Worm (Caenorhabditis elegans) whole organism, L4 larva: ENCODE results near the gene toh-1.

Experiments used
- F26F4.8 ChIP-seq: fragments of 200-800 bp; sonication (Bioruptor generic); conservative IDR thresholded peaks from 2 replicates; pipeline ENCODE4 v1.3.6; 2022; ENCODE audit warnings: missing genetic modification characterization, missing compliant biosample characterization
- F49E8.2 ChIP-seq: sonication (generic microtip); optimal IDR thresholded peaks from 2 replicates; lab custom pipeline; 2016; ENCODE audit warnings: missing compliant biosample characterization, mild to moderate bottlenecking, missing genetic modification characterization, borderline replicate concordance
- R02D3.7 ChIP-seq: fragments of 150-350 bp; sonication (generic microtip); optimal IDR thresholded peaks from 3 replicates; lab custom pipeline; 2014; ENCODE audit warnings: missing biosample characterization, missing genetic modification characterization
- T20F7.1 ChIP-seq: fragments of 200-800 bp; sonication (Bioruptor generic); optimal IDR thresholded peaks from 2 replicates; lab custom pipeline; 2018; ENCODE audit warnings: mild to moderate bottlenecking, missing genetic modification characterization, missing compliant biosample characterization
- Y105C5A.15 ChIP-seq: fragments of 200-800 bp; sonication (Bioruptor generic); IDR thresholded peaks from 2 replicates; pipeline ENCODE4 v1.3.6; 2022; ENCODE audit warnings: missing genetic modification characterization, missing compliant biosample characterization
- Y48G9A.11 ChIP-seq: fragments of 200-800 bp; sonication (Bioruptor generic); IDR thresholded peaks from 2 replicates; pipeline ENCODE4 v1.3.6; 2022; ENCODE audit warnings: missing genetic modification reagents, missing genetic modification characterization, missing compliant biosample characterization
- Y5F2A.4 ChIP-seq: fragments of 200-800 bp; sonication (Bioruptor generic); optimal IDR thresholded peaks from 2 replicates; lab custom pipeline; 2018; ENCODE audit warnings: mild to moderate bottlenecking, missing genetic modification characterization, missing compliant biosample characterization
- Y75B8A.6 ChIP-seq: fragments of 200-800 bp; sonication (Bioruptor generic); IDR thresholded peaks from 2 replicates; pipeline ENCODE4 v1.3.6; 2022; ENCODE audit warnings: missing genetic modification reagents, missing genetic modification characterization, missing compliant biosample characterization
- aha-1 ChIP-seq: fragments of 150-350 bp; peaks from one replicate; lab custom pipeline; 2014; ENCODE audit warnings: missing biosample characterization, missing genetic modification characterization
- aly-2 ChIP-seq: sonication (generic microtip); optimal IDR thresholded peaks from 2 replicates; lab custom pipeline; 2018; ENCODE audit warnings: missing biosample characterization, missing genetic modification characterization
- ama-1 ChIP-seq: fragments of 150-350 bp; optimal IDR thresholded peaks from 2 replicates; lab custom pipeline; 2014; ENCODE audit warnings: inconsistent platforms, mixed read lengths
- arid-1 ChIP-seq: fragments of 200-800 bp; sonication (Bioruptor generic); conservative IDR thresholded peaks from 2 replicates; pipeline ENCODE4 v1.3.6; 2022; ENCODE audit warnings: missing genetic modification reagents, missing genetic modification characterization, missing compliant biosample characterization
- attf-4 ChIP-seq: sonication (generic microtip); optimal IDR thresholded peaks from 3 replicates; lab custom pipeline; 2017; ENCODE audit warnings: missing biosample characterization, missing genetic modification characterization
- ceh-32 ChIP-seq: sonication (generic microtip); optimal IDR thresholded peaks from 2 replicates; lab custom pipeline; 2016; ENCODE audit warnings: mild to moderate bottlenecking, missing genetic modification characterization, missing compliant biosample characterization; ENCODE audit not compliant: poor library complexity
- ceh-44 ChIP-seq: fragments of 200-800 bp; sonication (Bioruptor generic); IDR thresholded peaks from 2 replicates; pipeline ENCODE4 v1.3.6; 2022; ENCODE audit warnings: missing genetic modification reagents, missing genetic modification characterization, missing compliant biosample characterization
- daf-12 ChIP-seq: fragments of 150-350 bp; optimal IDR thresholded peaks from 2 replicates; lab custom pipeline; 2014; ENCODE audit warnings: missing biosample characterization, missing genetic modification reagents, missing genetic modification characterization
- daf-16 ChIP-seq, 3 experiments: sonication (generic microtip); optimal IDR thresholded peaks; 2 replicates each; lab custom pipeline; 2016 to 2017; ENCODE audit warnings: missing genetic modification characterization in 3 of 3, missing genetic modification reagents in 3 of 3, mild to moderate bottlenecking in 2 of 3, missing compliant biosample characterization in 2 of 3, missing biosample characterization in 1 of 3, moderate library complexity in 1 of 3
- daf-19 ChIP-seq: fragments of 200-800 bp; sonication (Bioruptor generic); conservative IDR thresholded peaks from 2 replicates; pipeline ENCODE4 v1.3.6; 2022; ENCODE audit warnings: missing genetic modification characterization, missing compliant biosample characterization
- daf-8 ChIP-seq: fragments of 200-800 bp; sonication (Bioruptor generic); IDR thresholded peaks from 2 replicates; pipeline ENCODE4 v1.3.6; 2022; ENCODE audit warnings: missing genetic modification characterization, missing compliant biosample characterization
- dmd-6 ChIP-seq: fragments of 200-800 bp; sonication (Bioruptor generic); IDR thresholded peaks from 2 replicates; pipeline ENCODE4 v1.3.6; 2022; ENCODE audit warnings: missing genetic modification reagents, missing genetic modification characterization, missing compliant biosample characterization
- dmd-9 ChIP-seq: fragments of 200-800 bp; sonication (Bioruptor generic); IDR thresholded peaks from 2 replicates; pipeline ENCODE4 v1.3.6; 2022; ENCODE audit warnings: missing genetic modification reagents, missing genetic modification characterization, missing compliant biosample characterization
- dve-1 ChIP-seq: sonication (generic microtip); optimal IDR thresholded peaks from 2 replicates; lab custom pipeline; 2017; ENCODE audit warnings: antibody characterized with exemption, mild to moderate bottlenecking, missing genetic modification characterization, missing compliant biosample characterization; ENCODE audit not compliant: insufficient read depth
- egl-43 ChIP-seq: fragments of 200-800 bp; sonication (Bioruptor generic); IDR thresholded peaks from 2 replicates; pipeline ENCODE4 v1.3.6; 2022; ENCODE audit warnings: missing genetic modification reagents, missing genetic modification characterization, missing compliant biosample characterization
- fos-1 ChIP-seq: fragments of 150-350 bp; optimal IDR thresholded peaks from 2 replicates; lab custom pipeline; 2014; ENCODE audit warnings: missing biosample characterization, missing genetic modification characterization
- gei-8 ChIP-seq: fragments of 200-800 bp; sonication (Bioruptor generic); optimal IDR thresholded peaks from 2 replicates; lab custom pipeline; 2018; ENCODE audit warnings: mild to moderate bottlenecking, missing genetic modification characterization, missing compliant biosample characterization
- hlh-11 ChIP-seq: fragments of 200-800 bp; sonication (Bioruptor generic); optimal IDR thresholded peaks from 2 replicates; lab custom pipeline; 2018; ENCODE audit warnings: mild to moderate bottlenecking, missing genetic modification characterization, missing compliant biosample characterization
- hmg-1.1 ChIP-seq: fragments of 200-800 bp; sonication (Bioruptor generic); IDR thresholded peaks from 2 replicates; pipeline ENCODE4 v1.3.6; 2022; ENCODE audit warnings: missing genetic modification reagents, missing genetic modification characterization, missing compliant biosample characterization
- lin-1 ChIP-seq: fragments of 200-800 bp; sonication (Bioruptor generic); IDR thresholded peaks from 2 replicates; pipeline ENCODE4 v1.3.6; 2022; ENCODE audit warnings: missing genetic modification reagents, missing genetic modification characterization, missing compliant biosample characterization
- lin-13 ChIP-seq: fragments of 150-350 bp; optimal IDR thresholded peaks from 2 replicates; lab custom pipeline; 2014; ENCODE audit warnings: missing biosample characterization, missing genetic modification reagents, missing genetic modification characterization
- lin-39 ChIP-seq: fragments of 150-350 bp; optimal IDR thresholded peaks from 2 replicates; lab custom pipeline; 2014; ENCODE audit warnings: missing biosample characterization, missing genetic modification reagents, missing genetic modification characterization
- lir-3 ChIP-seq: sonication (generic microtip); optimal IDR thresholded peaks from 2 replicates; lab custom pipeline; 2016; ENCODE audit warnings: mild to moderate bottlenecking, missing genetic modification characterization, missing compliant biosample characterization
- lsy-2 ChIP-seq, 2 experiments: fragments of 150-350 bp in 1 of 2; sonication (generic microtip) in 1 of 2; optimal IDR thresholded peaks; 2 replicates each; lab custom pipeline; 2014 to 2017; ENCODE audit warnings: missing biosample characterization in 2 of 2, missing genetic modification characterization in 2 of 2
- madf-9 ChIP-seq: fragments of 200-800 bp; sonication (Bioruptor generic); conservative IDR thresholded peaks from 2 replicates; pipeline ENCODE4 v1.3.6; 2022; ENCODE audit warnings: missing genetic modification reagents, missing genetic modification characterization, missing compliant biosample characterization
- mep-1 ChIP-seq: fragments of 150-350 bp; sonication (generic microtip); optimal IDR thresholded peaks from 3 replicates; lab custom pipeline; 2014; ENCODE audit warnings: missing biosample characterization, missing genetic modification characterization
- mxl-3 ChIP-seq: fragments of 200-800 bp; sonication (Bioruptor generic); optimal IDR thresholded peaks from 2 replicates; lab custom pipeline; 2018; ENCODE audit warnings: mild to moderate bottlenecking, missing genetic modification characterization, missing compliant biosample characterization
- nhr-11 ChIP-seq: fragments of 150-350 bp; optimal IDR thresholded peaks from 2 replicates; lab custom pipeline; 2014; ENCODE audit warnings: missing biosample characterization, missing genetic modification characterization
- nhr-237 ChIP-seq: sonication (generic microtip); optimal IDR thresholded peaks from 2 replicates; lab custom pipeline; 2017; ENCODE audit warnings: missing biosample characterization, missing genetic modification characterization
- nhr-25 ChIP-seq: sonication (generic microtip); optimal IDR thresholded peaks from 2 replicates; lab custom pipeline; 2017; ENCODE audit warnings: missing genetic modification characterization, mild to moderate bottlenecking, missing compliant biosample characterization, antibody characterized with exemption, moderate library complexity, borderline replicate concordance; ENCODE audit not compliant: insufficient read depth
- nhr-28 ChIP-seq: fragments of 150-350 bp; optimal IDR thresholded peaks from 2 replicates; lab custom pipeline; 2014; ENCODE audit warnings: missing biosample characterization, missing genetic modification characterization
- nhr-6 ChIP-seq: fragments of 150-350 bp; optimal IDR thresholded peaks from 2 replicates; lab custom pipeline; 2014; ENCODE audit warnings: missing biosample characterization, missing genetic modification characterization
- set-16 ChIP-seq: fragments of 200-800 bp; sonication (Bioruptor generic); IDR thresholded peaks from 2 replicates; pipeline ENCODE4 v1.3.6; 2022; ENCODE audit warnings: missing genetic modification reagents, missing genetic modification characterization, missing compliant biosample characterization
- snpc-4 ChIP-seq: fragments of 150-350 bp; optimal IDR thresholded peaks from 2 replicates; lab custom pipeline; 2014; ENCODE audit warnings: missing biosample characterization, missing genetic modification characterization
- spr-1 ChIP-seq: sonication (generic microtip); optimal IDR thresholded peaks from 2 replicates; lab custom pipeline; 2016; ENCODE audit warnings: mild to moderate bottlenecking, missing genetic modification characterization, missing compliant biosample characterization
- unc-39 ChIP-seq: sonication (generic microtip); optimal IDR thresholded peaks from 2 replicates; lab custom pipeline; 2017; ENCODE audit warnings: missing biosample characterization, missing genetic modification characterization
- vab-7 ChIP-seq: fragments of 200-800 bp; sonication (Bioruptor generic); IDR thresholded peaks from 2 replicates; pipeline ENCODE4 v1.3.6; 2022; ENCODE audit warnings: missing genetic modification reagents, missing genetic modification characterization, missing compliant biosample characterization
- zag-1 ChIP-seq: fragments of 150-350 bp; optimal IDR thresholded peaks from 2 replicates; lab custom pipeline; 2014; ENCODE audit warnings: missing biosample characterization, missing genetic modification characterization
- zfp-3 ChIP-seq: fragments of 200-800 bp; sonication (Bioruptor generic); conservative IDR thresholded peaks from 2 replicates; pipeline ENCODE4 v1.3.6; 2022; ENCODE audit warnings: missing genetic modification reagents, missing genetic modification characterization, missing compliant biosample characterization
- zip-11 ChIP-seq: fragments of 200-800 bp; sonication (Bioruptor generic); IDR thresholded peaks from 2 replicates; pipeline ENCODE4 v1.3.6; 2022; ENCODE audit warnings: missing genetic modification characterization, missing compliant biosample characterization
- ztf-11 ChIP-seq: fragments of 150-350 bp; optimal IDR thresholded peaks from 2 replicates; lab custom pipeline; 2014; ENCODE audit warnings: missing biosample characterization, missing genetic modification characterization

The toh-1 gene

DNA sequence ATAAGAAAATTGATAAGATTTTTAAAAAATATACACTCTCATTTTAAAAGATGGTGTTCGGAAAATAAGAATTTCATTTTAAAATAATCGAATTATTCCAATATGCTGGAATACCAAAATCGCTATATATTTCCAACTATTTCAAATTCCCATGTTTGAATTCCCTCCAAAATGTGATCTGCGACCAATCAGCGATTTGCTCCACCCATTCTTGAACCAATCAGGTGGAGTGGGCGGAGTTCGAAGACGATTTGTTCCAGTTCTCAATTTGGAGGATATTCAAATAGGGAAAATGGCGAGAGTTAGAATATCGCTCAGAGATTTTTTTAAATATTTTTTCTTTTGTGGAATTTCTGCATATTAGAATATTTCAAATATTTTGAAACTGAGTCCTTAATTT lies 18.0 kb downstream of the toh-1 start (continued):
- TF ChIP-seq zip-11 (GFP tag; lab: Robert Waterston, UW), result no peak
- TF ChIP-seq T20F7.1 (GFP tag; lab: Kevin White, UChicago), result no peak
- TF ChIP-seq ceh-32, result no peak
- TF ChIP-seq daf-12 (tag; lab: Kevin White, UChicago), result no peak
- no peak for TF ChIP-seq zfp-3 (GFP tag; lab: Robert Waterston, UW)
- TF ChIP-seq daf-8 (GFP tag; lab: Robert Waterston, UW), result no peak

DNA sequence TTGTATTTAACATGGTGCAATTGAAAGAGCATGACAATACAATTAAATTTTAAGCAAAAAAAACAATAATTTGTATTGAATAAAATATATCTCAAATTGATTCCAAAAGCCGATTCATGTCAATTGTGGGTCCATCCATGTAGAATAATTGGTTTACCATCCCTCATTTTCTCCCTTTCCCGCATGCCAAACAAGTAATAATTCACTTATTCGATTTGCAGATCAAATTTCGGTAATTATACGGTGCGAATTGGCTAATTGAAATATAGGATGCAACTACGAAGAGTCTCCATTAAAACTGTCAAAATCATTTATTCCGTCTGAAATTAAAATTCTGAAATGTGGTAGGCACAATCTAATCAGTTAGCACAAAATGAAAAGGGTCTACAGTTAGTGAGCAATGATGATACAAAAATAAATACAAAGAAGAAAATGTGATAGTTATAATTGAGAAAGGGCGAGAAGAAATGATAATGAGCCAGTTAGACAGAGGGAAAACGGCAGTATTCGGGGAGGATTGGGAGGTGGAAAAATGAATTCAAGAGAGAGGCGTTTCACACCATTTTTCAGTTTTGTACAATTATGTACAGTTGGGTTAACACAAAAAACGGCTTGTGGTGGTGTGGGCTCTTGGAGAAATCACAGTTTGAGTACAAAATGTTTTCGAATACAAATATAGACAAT lies 19.0 kb downstream of the toh-1 start:
- TF ChIP-seq Y5F2A.4 (GFP tag; lab: Kevin White, UChicago), result no peak
- no peak for TF ChIP-seq unc-39 (tag; lab: Kevin White, UChicago)
- no peak for TF ChIP-seq Y75B8A.6 (GFP tag; lab: Robert Waterston, UW)
- TF ChIP-seq zfp-3 (GFP tag; lab: Robert Waterston, UW), result peak; percentile 74; the same call in 1 of the 2 replicates
- peak; percentile 54 for TF ChIP-seq ama-1 (lab: Kevin White, UChicago)
- TF ChIP-seq set-16 (GFP tag; lab: Robert Waterston, UW), result no peak
- no peak for TF ChIP-seq dve-1 (tag; lab: Kevin White, UChicago)
- no peak for TF ChIP-seq nhr-6
- no peak for TF ChIP-seq lin-39 (tag; lab: Kevin White, UChicago)
- TF ChIP-seq vab-7, result no peak
- TF ChIP-seq spr-1 (tag; lab: Kevin White, UChicago), result no peak
- TF ChIP-seq lir-3 (tag; lab: Kevin White, UChicago), result no peak
- no peak for TF ChIP-seq daf-12 (tag; lab: Kevin White, UChicago)
- TF ChIP-seq lsy-2 (tag; optimal IDR thresholded peaks at IDR 0.05; lab: Kevin White, UChicago), result peak in 1 of 2 experiments; percentile 17
- no peak for TF ChIP-seq R02D3.7
- no peak for TF ChIP-seq lin-1 (GFP tag; lab: Robert Waterston, UW)
- TF ChIP-seq dmd-6, result no peak
- no peak for TF ChIP-seq zag-1 (tag; lab: Kevin White, UChicago)
- TF ChIP-seq dmd-9, result no peak
- TF ChIP-seq gei-8 (GFP tag; lab: Kevin White, UChicago), result no peak
- TF ChIP-seq madf-9, result no peak
- no peak for TF ChIP-seq attf-4 (tag; lab: Kevin White, UChicago)
- TF ChIP-seq nhr-28, result no peak
- 0 out of 2 replicates have a peak, but pooled peaks have one; percentile 6 for TF ChIP-seq arid-1
- no peak for TF ChIP-seq ceh-44 (GFP tag; lab: Robert Waterston, UW)
- no peak for TF ChIP-seq F49E8.2 (tag; lab: Kevin White, UChicago)
- TF ChIP-seq lin-13 (GFP tag; lab: Kevin White, UChicago), result no peak
- no peak for TF ChIP-seq nhr-11 (tag; lab: Kevin White, UChicago)
- no peak for TF ChIP-seq nhr-237
- TF ChIP-seq daf-19 (GFP tag; lab: Robert Waterston, UW), result no peak
- peak; percentile 34 for TF ChIP-seq mep-1 (tag; lab: Kevin White, UChicago)
- no peak for TF ChIP-seq ztf-11 (tag; lab: Kevin White, UChicago)
- no peak for TF ChIP-seq hlh-11 (tag; lab: Kevin White, UChicago)
- peak; percentile 54 for TF ChIP-seq aha-1 (tag; lab: Kevin White, UChicago)
- no peak for TF ChIP-seq mxl-3 (GFP tag; lab: Kevin White, UChicago)
- no peak for TF ChIP-seq snpc-4
- no peak for TF ChIP-seq daf-8 (GFP tag; lab: Robert Waterston, UW)
- no peak for TF ChIP-seq fos-1 (tag; lab: Kevin White, UChicago)
- TF ChIP-seq egl-43 (GFP tag; lab: Robert Waterston, UW), result no peak
- no peak for TF ChIP-seq nhr-25 (tag; lab: Kevin White, UChicago)
- peak; percentile 10 for TF ChIP-seq aly-2
- TF ChIP-seq daf-16 (GFP tag; optimal IDR thresholded peaks at IDR 0.05; lab: Kevin White, UChicago), result no peak
- no peak for TF ChIP-seq daf-16 (tag; optimal IDR thresholded peaks at IDR 0.05; lab: Kevin White, UChicago)
- no peak for TF ChIP-seq hmg-1.1
- no peak for TF ChIP-seq Y48G9A.11 (GFP tag; lab: Robert Waterston, UW)
- no peak for TF ChIP-seq F26F4.8 (GFP tag; lab: Robert Waterston, UW)
- TF ChIP-seq Y105C5A.15 (GFP tag; lab: Robert Waterston, UW), result no peak
